Fruit fly (Drosophila melanogaster) whole organism, embryonic: Measurements from ENCODE around the gene Set2.

Experiments used
- Bgb ChIP-seq: fragments of 200-800 bp; sonication (Bioruptor generic); IDR thresholded peaks from 2 replicates; pipeline ENCODE4 v1.3.6; 2022; ENCODE audit warnings: missing biosample characterization, missing genetic modification characterization; ENCODE audit not compliant: partially characterized antibody
- BtbVII ChIP-seq: fragments of 200-800 bp; sonication (Bioruptor generic); optimal IDR thresholded peaks from 3 replicates; lab custom pipeline; 2017; ENCODE audit warnings: missing biosample characterization, mild to moderate bottlenecking, missing genetic modification characterization
- CG10462 ChIP-seq: fragments of 200-800 bp; sonication (Bioruptor generic); optimal IDR thresholded peaks from 2 replicates; lab custom pipeline; 2016; ENCODE audit warnings: missing biosample characterization, missing genetic modification characterization
- CG13624 ChIP-seq: fragments of 200-800 bp; sonication (Bioruptor generic); optimal IDR thresholded peaks from 2 replicates; lab custom pipeline; 2016; ENCODE audit warnings: missing biosample characterization, missing genetic modification characterization
- CG17359 ChIP-seq: fragments of 200-800 bp; sonication (Bioruptor generic); optimal IDR thresholded peaks from 3 replicates; lab custom pipeline; 2018; ENCODE audit warnings: missing biosample characterization, mild to moderate bottlenecking, missing genetic modification characterization, moderate library complexity
- CG17912 ChIP-seq: fragments of 200-800 bp; sonication (Bioruptor generic); optimal IDR thresholded peaks from 2 replicates; lab custom pipeline; 2018; ENCODE audit warnings: missing biosample characterization, mild to moderate bottlenecking, missing genetic modification characterization
- CG1792 ChIP-seq: fragments of 200-800 bp; sonication (Bioruptor generic); optimal IDR thresholded peaks from 2 replicates; lab custom pipeline; 2016; ENCODE audit warnings: missing biosample characterization, missing genetic modification characterization
- CG18476 ChIP-seq: fragments of 200-800 bp; sonication (Bioruptor generic); optimal IDR thresholded peaks from 2 replicates; lab custom pipeline; 2016; ENCODE audit warnings: missing biosample characterization, mild to moderate bottlenecking, missing genetic modification characterization
- CG2202 ChIP-seq: fragments of 200-800 bp; sonication (Bioruptor generic); optimal IDR thresholded peaks from 2 replicates; lab custom pipeline; 2018; ENCODE audit warnings: missing biosample characterization, mild to moderate bottlenecking, missing genetic modification characterization
- CG2875 ChIP-seq: fragments of 200-800 bp; sonication (Bioruptor generic); optimal IDR thresholded peaks from 2 replicates; lab custom pipeline; 2017; ENCODE audit warnings: missing biosample characterization, mild to moderate bottlenecking, missing genetic modification characterization, missing genetic modification reagents
- CG32772 ChIP-seq: fragments of 200-800 bp; sonication (Bioruptor generic); IDR thresholded peaks from 2 replicates; pipeline ENCODE4 v1.3.6; 2022; ENCODE audit warnings: missing biosample characterization, missing genetic modification characterization
- CG3995 ChIP-seq: fragments of 200-800 bp; sonication (Bioruptor generic); optimal IDR thresholded peaks from 3 replicates; lab custom pipeline; 2016; ENCODE audit warnings: missing biosample characterization, missing genetic modification characterization
- CG4424 ChIP-seq: fragments of 200-800 bp; sonication (Bioruptor generic); optimal IDR thresholded peaks from 3 replicates; lab custom pipeline; 2016; ENCODE audit warnings: missing biosample characterization, missing genetic modification characterization
- CG4730 ChIP-seq: fragments of 200-800 bp; sonication (Bioruptor generic); IDR thresholded peaks from 2 replicates; pipeline ENCODE4 v1.3.6; 2022; ENCODE audit warnings: missing biosample characterization, missing genetic modification characterization
- CG4820 ChIP-seq: fragments of 200-800 bp; sonication (Bioruptor generic); optimal IDR thresholded peaks from 3 replicates; lab custom pipeline; 2016; ENCODE audit warnings: missing biosample characterization, missing genetic modification characterization
- CG8359 ChIP-seq: fragments of 200-800 bp; sonication (Bioruptor generic); optimal IDR thresholded peaks from 2 replicates; lab custom pipeline; 2017; ENCODE audit warnings: missing biosample characterization, mild to moderate bottlenecking, missing genetic modification characterization, borderline replicate concordance
- CG8388 ChIP-seq: fragments of 200-800 bp; sonication (Bioruptor generic); optimal IDR thresholded peaks from 2 replicates; lab custom pipeline; 2019; ENCODE audit warnings: missing biosample characterization, mild to moderate bottlenecking, missing genetic modification characterization, moderate library complexity
- D19A ChIP-seq: fragments of 200-800 bp; optimal IDR thresholded peaks from 3 replicates; lab custom pipeline; 2019; ENCODE audit warnings: missing biosample characterization, mild to moderate bottlenecking, missing genetic modification characterization, moderate library complexity
- Dfd ChIP-seq, 2 experiments: fragments of >200 bp; optimal IDR thresholded peaks; 2 replicates each; lab custom pipeline; 2017; ENCODE audit warnings: missing biosample characterization in 2 of 2, missing genetic modification characterization in 2 of 2
- Dll ChIP-seq: fragments of 200-800 bp; sonication (Bioruptor generic); IDR thresholded peaks from 4 replicates; pipeline ENCODE4 v1.3.6; 2022; ENCODE audit warnings: missing biosample characterization, missing genetic modification characterization; ENCODE audit not compliant: partially characterized antibody
- Elba2 ChIP-seq: fragments of 200-800 bp; sonication (Bioruptor generic); optimal IDR thresholded peaks from 3 replicates; lab custom pipeline; 2016; ENCODE audit warnings: missing biosample characterization, missing genetic modification characterization
- Ets65A ChIP-seq: fragments of 200-800 bp; sonication (Bioruptor generic); peaks from one replicate; lab custom pipeline; 2016; ENCODE audit warnings: missing biosample characterization, missing genetic modification characterization
- Ets97D ChIP-seq: fragments of 200-800 bp; sonication (Bioruptor generic); optimal IDR thresholded peaks from 3 replicates; lab custom pipeline; 2016; ENCODE audit warnings: missing biosample characterization, missing genetic modification characterization
- Fer2 ChIP-seq: fragments of 200-800 bp; sonication (Bioruptor generic); optimal IDR thresholded peaks from 2 replicates; lab custom pipeline; 2018; ENCODE audit warnings: missing biosample characterization, mild to moderate bottlenecking, missing genetic modification characterization, moderate library complexity
- Gsc ChIP-seq: fragments of 200-800 bp; sonication (Bioruptor generic); IDR thresholded peaks from 2 replicates; pipeline ENCODE4 v1.3.6; 2022; ENCODE audit warnings: missing biosample characterization, missing genetic modification characterization
- HLH3B ChIP-seq: fragments of 200-800 bp; sonication (Bioruptor generic); IDR thresholded peaks from 2 replicates; pipeline ENCODE4 v1.3.6; 2022; ENCODE audit warnings: missing biosample characterization, missing genetic modification characterization
- Hr3 ChIP-seq: fragments of 200-800 bp; sonication (Bioruptor generic); optimal IDR thresholded peaks from 3 replicates; lab custom pipeline; 2016; ENCODE audit warnings: missing biosample characterization, missing genetic modification characterization
- Oaz ChIP-seq: fragments of 200-800 bp; sonication (Bioruptor generic); IDR thresholded peaks from 2 replicates; pipeline ENCODE4 v1.3.6; 2022; ENCODE audit warnings: missing biosample characterization, missing genetic modification characterization
- Pdp1 ChIP-seq, 2 experiments: fragments of 200-800 bp; sonication (Bioruptor generic); optimal IDR thresholded peaks; 3 replicates each; lab custom pipeline; 2016; ENCODE audit warnings: missing biosample characterization in 2 of 2, missing genetic modification characterization in 2 of 2, mild to moderate bottlenecking in 1 of 2, moderate library complexity in 1 of 2
- Sry-β ChIP-seq: fragments of 200-800 bp; sonication (Bioruptor generic); optimal IDR thresholded peaks from 2 replicates; lab custom pipeline; 2018; ENCODE audit warnings: missing biosample characterization, mild to moderate bottlenecking, missing genetic modification characterization, moderate library complexity
- Trl ChIP-seq, 3 experiments: fragments of >200 bp in 2 of 3; fragments of 200-800 bp in 1 of 3; sonication (Bioruptor generic) in 1 of 3; optimal IDR thresholded peaks; 2 replicates in 1 of 3; 3 replicates in 2 of 3; lab custom pipeline; 2016 to 2017; ENCODE audit warnings: missing biosample characterization in 1 of 3, missing genetic modification characterization in 1 of 3
- Xrp1 ChIP-seq: fragments of 200-800 bp; sonication (Bioruptor generic); IDR thresholded peaks from 2 replicates; pipeline ENCODE4 v1.3.6; 2022; ENCODE audit warnings: missing biosample characterization, missing genetic modification characterization
- bigmax ChIP-seq: fragments of 200-800 bp; sonication (Bioruptor generic); optimal IDR thresholded peaks from 2 replicates; lab custom pipeline; 2018; ENCODE audit warnings: missing biosample characterization, mild to moderate bottlenecking, missing genetic modification characterization
- br ChIP-seq: fragments of >200 bp; optimal IDR thresholded peaks from 2 replicates; lab custom pipeline; 2017
- caup ChIP-seq: fragments of 200-800 bp; sonication (Bioruptor generic); optimal IDR thresholded peaks from 3 replicates; lab custom pipeline; 2017; ENCODE audit warnings: missing biosample characterization, mild to moderate bottlenecking, missing genetic modification characterization, moderate library complexity; ENCODE audit not compliant: severe bottlenecking
- chm ChIP-seq: fragments of 200-800 bp; sonication (Bioruptor generic); IDR thresholded peaks from 2 replicates; pipeline ENCODE4 v1.3.6; 2022; ENCODE audit warnings: missing biosample characterization, missing genetic modification characterization
- dysf ChIP-seq: fragments of 200-800 bp; sonication (Bioruptor generic); IDR thresholded peaks from 3 replicates; pipeline ENCODE4 v1.3.6; 2022; ENCODE audit warnings: missing biosample characterization, missing genetic modification characterization
- eyg ChIP-seq: fragments of 200-800 bp; sonication (Bioruptor generic); optimal IDR thresholded peaks from 3 replicates; lab custom pipeline; 2016; ENCODE audit warnings: missing biosample characterization, missing genetic modification characterization
- gcm ChIP-seq: fragments of 200-800 bp; sonication (Bioruptor generic); optimal IDR thresholded peaks from 2 replicates; lab custom pipeline; 2019; ENCODE audit warnings: missing biosample characterization, mild to moderate bottlenecking, missing genetic modification characterization, moderate library complexity
- gfzf ChIP-seq: fragments of 200-800 bp; sonication (Bioruptor generic); optimal IDR thresholded peaks from 2 replicates; lab custom pipeline; 2016; ENCODE audit warnings: missing biosample characterization, mild to moderate bottlenecking, missing genetic modification characterization, moderate library complexity
- jumu ChIP-seq: fragments of 200-800 bp; sonication (Bioruptor generic); optimal IDR thresholded peaks from 3 replicates; lab custom pipeline; 2016; ENCODE audit warnings: missing biosample characterization, missing genetic modification characterization
- kah ChIP-seq: fragments of 200-800 bp; sonication (Bioruptor generic); optimal IDR thresholded peaks from 2 replicates; lab custom pipeline; 2018; ENCODE audit warnings: missing biosample characterization, mild to moderate bottlenecking, missing genetic modification characterization
- knrl ChIP-seq: fragments of 200-800 bp; sonication (Bioruptor generic); IDR thresholded peaks from 3 replicates; pipeline ENCODE4 v1.3.6; 2022; ENCODE audit warnings: missing biosample characterization, missing genetic modification characterization; ENCODE audit not compliant: partially characterized antibody
- mld ChIP-seq: fragments of 200-800 bp; sonication (Bioruptor generic); IDR thresholded peaks from 3 replicates; pipeline ENCODE4 v1.3.6; 2022; ENCODE audit warnings: missing biosample characterization, missing genetic modification characterization; ENCODE audit not compliant: partially characterized antibody
- nom ChIP-seq: fragments of 200-800 bp; sonication (Bioruptor generic); optimal IDR thresholded peaks from 2 replicates; lab custom pipeline; 2017; ENCODE audit warnings: missing biosample characterization, missing genetic modification characterization, mild to moderate bottlenecking, moderate library complexity, missing genetic modification reagents
- repo ChIP-seq: fragments of 200-800 bp; sonication (Bioruptor generic); optimal IDR thresholded peaks from 2 replicates; lab custom pipeline; 2016; ENCODE audit warnings: missing biosample characterization, missing genetic modification characterization
- scrt ChIP-seq: fragments of 200-800 bp; sonication (Bioruptor generic); optimal IDR thresholded peaks from 2 replicates; lab custom pipeline; 2018; ENCODE audit warnings: missing biosample characterization, mild to moderate bottlenecking, missing genetic modification characterization, moderate library complexity
- seq ChIP-seq: fragments of 200-800 bp; sonication (Bioruptor generic); IDR thresholded peaks from 2 replicates; pipeline ENCODE4 v1.3.6; 2022; ENCODE audit warnings: missing biosample characterization, missing genetic modification characterization
- sim ChIP-seq: fragments of 200-800 bp; sonication (Bioruptor generic); IDR thresholded peaks from 2 replicates; pipeline ENCODE4 v1.3.6; 2022; ENCODE audit warnings: missing biosample characterization, missing genetic modification characterization
- wdn ChIP-seq: fragments of 200-800 bp; sonication (Bioruptor generic); IDR thresholded peaks from 2 replicates; pipeline ENCODE4 v1.3.6; 2022; ENCODE audit warnings: missing biosample characterization, missing genetic modification characterization
- zfh1 ChIP-seq: fragments of 200-800 bp; sonication (Bioruptor generic); IDR thresholded peaks from 3 replicates; pipeline ENCODE4 v1.3.6; 2022; ENCODE audit warnings: missing biosample characterization, missing genetic modification characterization

The Set2 gene

DNA sequence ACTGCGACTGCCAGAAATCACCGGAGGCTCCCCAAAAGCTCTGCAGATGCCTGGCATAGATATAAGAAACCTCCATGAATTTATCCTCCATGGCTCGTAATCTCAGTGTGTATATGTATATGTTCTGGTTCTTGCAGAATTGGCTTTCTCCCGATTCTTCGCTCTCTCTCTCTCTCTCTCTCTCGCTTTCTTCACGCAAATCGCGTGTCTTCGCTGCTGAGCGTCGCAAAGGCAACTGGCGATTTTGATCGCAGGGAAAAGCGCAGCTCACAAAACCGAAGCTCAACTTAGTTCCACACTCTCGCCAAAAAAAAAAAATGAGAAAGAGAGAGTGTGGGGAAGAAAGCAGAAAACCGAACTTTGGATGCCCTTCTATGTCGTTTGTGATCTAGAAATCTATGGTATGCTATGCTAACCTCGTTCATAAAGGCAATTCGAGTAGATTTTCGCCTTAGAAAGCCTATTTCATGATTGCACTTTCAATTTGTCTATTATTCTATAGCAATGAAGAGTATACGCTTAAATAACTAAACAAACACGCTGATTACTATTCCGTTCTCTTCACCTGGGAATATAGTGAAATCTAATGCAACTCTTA lies 1.6 kb upstream of the Set2 start:
- TF ChIP-seq CG32772 (GFP tag; lab: Robert Waterston, UW) (no peak), zfh1 (GFP tag; lab: Robert Waterston, UW) (no peak), Pdp1 (GFP tag; optimal IDR thresholded peaks at IDR 0.05; lab: Kevin White, UChicago) (peak in 1 of 2 experiments; percentile 55), BtbVII (GFP tag; lab: Kevin White, UChicago) (no peak), D19A (peak; percentile 79), dysf (0 out of 3 replicates have a peak, but pooled peaks have one; percentile 17), HLH3B (GFP tag; lab: Robert Waterston, UW) (no peak), CG4730 (no peak), mld (GFP tag; lab: Robert Waterston, UW) (0 out of 3 replicates have a peak, but pooled peaks have one; percentile 40), eyg (GFP tag; lab: Kevin White, UChicago) (no peak), bigmax (GFP tag; lab: Kevin White, UChicago) (no peak), CG4424 (GFP tag; lab: Kevin White, UChicago) (no peak), Sry-β (GFP tag; lab: Kevin White, UChicago) (no peak), Fer2 (tag; lab: Kevin White, UChicago) (no peak), Xrp1 (no peak), CG8359 (GFP tag; lab: Kevin White, UChicago) (no peak), nom (GFP tag; lab: Kevin White, UChicago) (peak; percentile 10), seq (GFP tag; lab: Robert Waterston, UW) (no peak), CG10462 (GFP tag; lab: Kevin White, UChicago) (no peak), wdn (no peak), CG17359 (no peak), CG18476 (GFP tag; lab: Kevin White, UChicago) (no peak), CG1792 (GFP tag; lab: Kevin White, UChicago) (no peak), Hr3 (no peak), Trl (optimal IDR thresholded peaks at IDR 0.05; lab: Kevin White, UChicago) (peak; percentile 32 to 41), Trl (GFP tag; optimal IDR thresholded peaks at IDR 0.05; lab: Kevin White, UChicago) (no peak)

DNA sequence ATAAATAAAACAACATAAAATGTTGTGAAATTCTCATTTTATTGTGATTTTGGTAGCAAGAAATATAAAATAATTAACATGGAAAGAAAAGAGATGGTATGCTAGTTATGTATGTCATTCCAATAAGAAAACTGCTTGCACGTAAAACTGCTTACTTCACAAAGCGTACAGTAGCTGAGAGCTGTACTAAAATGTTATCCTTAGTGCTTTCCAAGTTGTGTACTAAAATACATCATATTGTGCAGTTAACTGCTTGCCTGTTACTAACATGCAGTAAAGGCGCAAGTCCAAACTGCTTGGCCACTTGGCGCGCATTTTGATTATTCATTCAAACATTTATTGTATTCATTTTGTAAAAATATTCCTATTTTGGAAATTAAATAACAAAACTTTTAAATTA lies 8.0 kb downstream of the Set2 start:
- TF ChIP-seq CG8388 (GFP tag; lab: Kevin White, UChicago): no peak
- TF ChIP-seq Oaz (GFP tag; lab: Robert Waterston, UW): no peak
- TF ChIP-seq gfzf (GFP tag; lab: Kevin White, UChicago): peak; percentile 13
- TF ChIP-seq caup (GFP tag; lab: Kevin White, UChicago): no peak
- TF ChIP-seq Dfd (GFP tag; optimal IDR thresholded peaks at IDR 0.05; lab: Kevin White, UChicago): peak in 1 of 2 experiments; percentile 94
- TF ChIP-seq Dll (GFP tag; lab: Robert Waterston, UW): no peak
- no peak for TF ChIP-seq br
- TF ChIP-seq CG3995 (GFP tag; lab: Kevin White, UChicago): no peak
- TF ChIP-seq Ets65A (GFP tag; lab: Kevin White, UChicago): no peak
- no peak for TF ChIP-seq chm (GFP tag; lab: Robert Waterston, UW)
- TF ChIP-seq gcm (GFP tag; lab: Kevin White, UChicago): no peak
- TF ChIP-seq Bgb (GFP tag; lab: Robert Waterston, UW): peak; percentile 17; the same call in 1 of the 2 replicates
- TF ChIP-seq CG2202 (tag; lab: Kevin White, UChicago): no peak
- no peak for TF ChIP-seq CG4820 (GFP tag; lab: Kevin White, UChicago)
- peak; percentile 44 for TF ChIP-seq Ets97D (GFP tag; lab: Kevin White, UChicago)
- no peak for TF ChIP-seq CG2875
- TF ChIP-seq repo: no peak
- no peak for TF ChIP-seq Gsc
- peak; percentile 42; the same call in 1 of the 3 replicates for TF ChIP-seq knrl (GFP tag; lab: Robert Waterston, UW)
- no peak for TF ChIP-seq sim (GFP tag; lab: Robert Waterston, UW)
- no peak for TF ChIP-seq kah (GFP tag; lab: Kevin White, UChicago)
- no peak for TF ChIP-seq scrt (GFP tag; lab: Kevin White, UChicago)
- TF ChIP-seq CG17912 (GFP tag; lab: Kevin White, UChicago): no peak
- no peak for TF ChIP-seq jumu (GFP tag; lab: Kevin White, UChicago)
- peak; percentile 57 for TF ChIP-seq Elba2 (GFP tag; lab: Kevin White, UChicago)
- no peak for TF ChIP-seq CG13624 (GFP tag; lab: Kevin White, UChicago)
